Fruit fly (Drosophila melanogaster) whole organism, wandering third instar larva: Measurements from ENCODE around the gene TwdlG.

ENCODE experiments used
- CG32264 ChIP-seq: fragments of 200-800 bp; sonication (Bioruptor generic); optimal IDR thresholded peaks from 2 replicates; lab custom pipeline; 2016; ENCODE audit warnings: missing biosample characterization, missing genetic modification characterization
- CrebA ChIP-seq: fragments of 200-800 bp; sonication (Bioruptor generic); optimal IDR thresholded peaks from 2 replicates; lab custom pipeline; 2016; ENCODE audit warnings: missing biosample characterization, mild to moderate bottlenecking, missing genetic modification characterization, borderline replicate concordance
- Hr78 ChIP-seq: fragments of >200 bp; optimal IDR thresholded peaks from 2 replicates; lab custom pipeline; 2017; ENCODE audit warnings: missing biosample characterization, missing genetic modification characterization
- br ChIP-seq: fragments of 200-800 bp; sonication (Bioruptor generic); optimal IDR thresholded peaks from 2 replicates; lab custom pipeline; 2016; ENCODE audit warnings: missing biosample characterization, missing genetic modification characterization
- psq ChIP-seq: fragments of 200-800 bp; sonication (Bioruptor generic); optimal IDR thresholded peaks from 3 replicates; lab custom pipeline; 2017; ENCODE audit warnings: missing biosample characterization, mild to moderate bottlenecking, missing genetic modification characterization, moderate library complexity

- TF ChIP-seq CG32264 (no peak), Hr78 (GFP tag; lab: Kevin White, UChicago) (no peak), psq (GFP tag; lab: Kevin White, UChicago) (no peak), br (no peak), CrebA (GFP tag; lab: Kevin White, UChicago) (no peak)
Observed at dm6 chr3R:4280062-4280461, 28.9 kb upstream of the TwdlG start, which contains the start of gene cpx.
